Worm (Caenorhabditis elegans) whole organism, L4 larva: ENCODE data around the gene dsb-3.

Experiments used
- F26F4.8 ChIP-seq: fragments of 200-800 bp; sonication (Bioruptor generic); conservative IDR thresholded peaks from 2 replicates; pipeline ENCODE4 v1.3.6; 2022; ENCODE audit warnings: missing genetic modification characterization, missing compliant biosample characterization
- R02D3.7 ChIP-seq: fragments of 150-350 bp; sonication (generic microtip); optimal IDR thresholded peaks from 3 replicates; lab custom pipeline; 2014; ENCODE audit warnings: missing biosample characterization, missing genetic modification characterization
- T20F7.1 ChIP-seq: fragments of 200-800 bp; sonication (Bioruptor generic); optimal IDR thresholded peaks from 2 replicates; lab custom pipeline; 2018; ENCODE audit warnings: mild to moderate bottlenecking, missing genetic modification characterization, missing compliant biosample characterization
- Y75B8A.6 ChIP-seq: fragments of 200-800 bp; sonication (Bioruptor generic); IDR thresholded peaks from 2 replicates; pipeline ENCODE4 v1.3.6; 2022; ENCODE audit warnings: missing genetic modification reagents, missing genetic modification characterization, missing compliant biosample characterization
- ZK337.2 ChIP-seq: fragments of 200-800 bp; sonication (Bioruptor generic); IDR thresholded peaks from 2 replicates; pipeline ENCODE4 v1.3.6; 2022; ENCODE audit warnings: missing genetic modification reagents, missing genetic modification characterization, missing compliant biosample characterization
- ZK546.5 ChIP-seq, 2 experiments: sonication (generic microtip); optimal IDR thresholded peaks; 2 replicates each; lab custom pipeline; 2017; ENCODE audit warnings: missing biosample characterization in 2 of 2, missing genetic modification characterization in 2 of 2
- aha-1 ChIP-seq: fragments of 150-350 bp; peaks from one replicate; lab custom pipeline; 2014; ENCODE audit warnings: missing biosample characterization, missing genetic modification characterization
- aly-2 ChIP-seq: sonication (generic microtip); optimal IDR thresholded peaks from 2 replicates; lab custom pipeline; 2018; ENCODE audit warnings: missing biosample characterization, missing genetic modification characterization
- arid-1 ChIP-seq: fragments of 200-800 bp; sonication (Bioruptor generic); conservative IDR thresholded peaks from 2 replicates; pipeline ENCODE4 v1.3.6; 2022; ENCODE audit warnings: missing genetic modification reagents, missing genetic modification characterization, missing compliant biosample characterization
- ceh-32 ChIP-seq: sonication (generic microtip); optimal IDR thresholded peaks from 2 replicates; lab custom pipeline; 2016; ENCODE audit warnings: mild to moderate bottlenecking, missing genetic modification characterization, missing compliant biosample characterization; ENCODE audit not compliant: poor library complexity
- ceh-62 ChIP-seq: sonication (generic microtip); optimal IDR thresholded peaks from 2 replicates; lab custom pipeline; 2017; ENCODE audit warnings: missing biosample characterization, missing genetic modification characterization
- ceh-82 ChIP-seq: sonication (generic microtip); optimal IDR thresholded peaks from 2 replicates; lab custom pipeline; 2017; ENCODE audit warnings: missing biosample characterization, missing genetic modification characterization
- ces-1 ChIP-seq: fragments of 150-350 bp; sonication (generic microtip); optimal IDR thresholded peaks from 4 replicates; lab custom pipeline; 2014; ENCODE audit warnings: missing biosample characterization, missing genetic modification reagents, missing genetic modification characterization
- cey-2 ChIP-seq: sonication (generic microtip); optimal IDR thresholded peaks from 3 replicates; lab custom pipeline; 2017; ENCODE audit warnings: missing genetic modification characterization, mild to moderate bottlenecking, missing compliant biosample characterization, antibody characterized with exemption, borderline replicate concordance; ENCODE audit not compliant: insufficient read depth
- ctbp-1 ChIP-seq: fragments of 200-800 bp; sonication (Bioruptor generic); IDR thresholded peaks from 2 replicates; pipeline ENCODE4 v1.3.6; 2022; ENCODE audit warnings: missing genetic modification reagents, missing genetic modification characterization, missing compliant biosample characterization
- daf-12 ChIP-seq: fragments of 150-350 bp; optimal IDR thresholded peaks from 2 replicates; lab custom pipeline; 2014; ENCODE audit warnings: missing biosample characterization, missing genetic modification reagents, missing genetic modification characterization
- daf-19 ChIP-seq: fragments of 200-800 bp; sonication (Bioruptor generic); conservative IDR thresholded peaks from 2 replicates; pipeline ENCODE4 v1.3.6; 2022; ENCODE audit warnings: missing genetic modification characterization, missing compliant biosample characterization
- dve-1 ChIP-seq: sonication (generic microtip); optimal IDR thresholded peaks from 2 replicates; lab custom pipeline; 2017; ENCODE audit warnings: antibody characterized with exemption, mild to moderate bottlenecking, missing genetic modification characterization, missing compliant biosample characterization; ENCODE audit not compliant: insufficient read depth
- egl-27 ChIP-seq: sonication (generic microtip); optimal IDR thresholded peaks from 3 replicates; lab custom pipeline; 2017; ENCODE audit warnings: missing biosample characterization, missing genetic modification reagents, missing genetic modification characterization
- fkh-10 ChIP-seq: fragments of 150-350 bp; optimal IDR thresholded peaks from 2 replicates; lab custom pipeline; 2014; ENCODE audit warnings: missing biosample characterization, missing genetic modification reagents, missing genetic modification characterization
- gei-8 ChIP-seq: fragments of 200-800 bp; sonication (Bioruptor generic); optimal IDR thresholded peaks from 2 replicates; lab custom pipeline; 2018; ENCODE audit warnings: mild to moderate bottlenecking, missing genetic modification characterization, missing compliant biosample characterization
- hif-1 ChIP-seq, 2 experiments: sonication (generic microtip); optimal IDR thresholded peaks; 2 replicates each; lab custom pipeline; 2016 to 2017; ENCODE audit warnings: missing compliant biosample characterization in 2 of 2, missing genetic modification characterization in 2 of 2, missing genetic modification reagents in 2 of 2, missing genotype in 2 of 2, mild to moderate bottlenecking in 1 of 2
- hlh-11 ChIP-seq: fragments of 200-800 bp; sonication (Bioruptor generic); optimal IDR thresholded peaks from 2 replicates; lab custom pipeline; 2018; ENCODE audit warnings: mild to moderate bottlenecking, missing genetic modification characterization, missing compliant biosample characterization
- hlh-30 ChIP-seq: sonication (generic microtip); optimal IDR thresholded peaks from 2 replicates; lab custom pipeline; 2017; ENCODE audit warnings: antibody characterized with exemption, mild to moderate bottlenecking, missing genetic modification characterization, missing compliant biosample characterization; ENCODE audit not compliant: insufficient read depth
- lin-1 ChIP-seq: fragments of 200-800 bp; sonication (Bioruptor generic); IDR thresholded peaks from 2 replicates; pipeline ENCODE4 v1.3.6; 2022; ENCODE audit warnings: missing genetic modification reagents, missing genetic modification characterization, missing compliant biosample characterization
- lin-13 ChIP-seq: fragments of 150-350 bp; optimal IDR thresholded peaks from 2 replicates; lab custom pipeline; 2014; ENCODE audit warnings: missing biosample characterization, missing genetic modification reagents, missing genetic modification characterization
- lin-39 ChIP-seq: fragments of 150-350 bp; optimal IDR thresholded peaks from 2 replicates; lab custom pipeline; 2014; ENCODE audit warnings: missing biosample characterization, missing genetic modification reagents, missing genetic modification characterization
- lsy-2 ChIP-seq, 2 experiments: fragments of 150-350 bp in 1 of 2; sonication (generic microtip) in 1 of 2; optimal IDR thresholded peaks; 2 replicates each; lab custom pipeline; 2014 to 2017; ENCODE audit warnings: missing biosample characterization in 2 of 2, missing genetic modification characterization in 2 of 2
- madf-5 ChIP-seq, 2 experiments: fragments of 200-800 bp; sonication (Bioruptor generic); IDR thresholded peaks; 2 replicates each; pipeline ENCODE4 v1.3.6; 2022; ENCODE audit warnings: missing compliant biosample characterization in 2 of 2, missing genetic modification characterization in 2 of 2
- madf-9 ChIP-seq: fragments of 200-800 bp; sonication (Bioruptor generic); conservative IDR thresholded peaks from 2 replicates; pipeline ENCODE4 v1.3.6; 2022; ENCODE audit warnings: missing genetic modification reagents, missing genetic modification characterization, missing compliant biosample characterization
- mdl-1 ChIP-seq, 2 experiments: fragments of 150-350 bp in 1 of 2; sonication (generic microtip) in 1 of 2; optimal IDR thresholded peaks; 2 replicates each; lab custom pipeline; 2014 to 2017; ENCODE audit warnings: missing biosample characterization in 2 of 2, missing genetic modification characterization in 2 of 2
- mep-1 ChIP-seq: fragments of 150-350 bp; sonication (generic microtip); optimal IDR thresholded peaks from 3 replicates; lab custom pipeline; 2014; ENCODE audit warnings: missing biosample characterization, missing genetic modification characterization
- nhr-10 ChIP-seq: fragments of 150-350 bp; optimal IDR thresholded peaks from 2 replicates; lab custom pipeline; 2014; ENCODE audit warnings: missing biosample characterization, missing genetic modification characterization
- nhr-102 ChIP-seq: sonication (generic microtip); optimal IDR thresholded peaks from 2 replicates; lab custom pipeline; 2016; ENCODE audit warnings: mild to moderate bottlenecking, missing genetic modification characterization, moderate library complexity, missing compliant biosample characterization
- nhr-111 ChIP-seq: fragments of 200-800 bp; sonication (Bioruptor generic); optimal IDR thresholded peaks from 2 replicates; lab custom pipeline; 2018; ENCODE audit warnings: mild to moderate bottlenecking, missing genetic modification characterization, missing compliant biosample characterization
- nhr-25 ChIP-seq: sonication (generic microtip); optimal IDR thresholded peaks from 2 replicates; lab custom pipeline; 2017; ENCODE audit warnings: missing genetic modification characterization, mild to moderate bottlenecking, missing compliant biosample characterization, antibody characterized with exemption, moderate library complexity, borderline replicate concordance; ENCODE audit not compliant: insufficient read depth
- nhr-42 ChIP-seq: fragments of 200-800 bp; sonication (Bioruptor generic); IDR thresholded peaks from 2 replicates; pipeline ENCODE4 v1.3.6; 2022; ENCODE audit warnings: missing genetic modification characterization, missing compliant biosample characterization
- nhr-6 ChIP-seq: fragments of 150-350 bp; optimal IDR thresholded peaks from 2 replicates; lab custom pipeline; 2014; ENCODE audit warnings: missing biosample characterization, missing genetic modification characterization
- nhr-76 ChIP-seq: fragments of 150-350 bp; optimal IDR thresholded peaks from 2 replicates; lab custom pipeline; 2014; ENCODE audit warnings: missing biosample characterization, missing genetic modification characterization
- pha-4 ChIP-seq, 2 experiments: fragments of 150-350 bp in 1 of 2; fragments of 200-800 bp in 1 of 2; sonication (Bioruptor generic) in 1 of 2; IDR thresholded peaks in 1 of 2; optimal IDR thresholded peaks in 1 of 2; 2 replicates each; pipeline versions ENCODE4 v1.3.6 to Lab custom; 2014 to 2022; ENCODE audit warnings: missing genetic modification characterization in 2 of 2, missing genetic modification reagents in 2 of 2, missing biosample characterization in 1 of 2, missing compliant biosample characterization in 1 of 2
- rbr-2 ChIP-seq: sonication (generic microtip); optimal IDR thresholded peaks from 2 replicates; lab custom pipeline; 2016; ENCODE audit warnings: missing genotype, missing genetic modification characterization, missing compliant biosample characterization
- saeg-2 ChIP-seq: fragments of 200-800 bp; sonication (Bioruptor generic); IDR thresholded peaks from 2 replicates; pipeline ENCODE4 v1.3.6; 2022; ENCODE audit warnings: missing genetic modification reagents, missing genetic modification characterization, missing compliant biosample characterization
- skn-1 ChIP-seq: fragments of 150-350 bp; optimal IDR thresholded peaks from 2 replicates; lab custom pipeline; 2014; ENCODE audit warnings: missing biosample characterization, missing genetic modification characterization
- spr-3 ChIP-seq: fragments of 200-800 bp; sonication (Bioruptor generic); optimal IDR thresholded peaks from 2 replicates; lab custom pipeline; 2018; ENCODE audit warnings: mild to moderate bottlenecking, missing genetic modification characterization, missing compliant biosample characterization
- tra-1 ChIP-seq: fragments of 200-800 bp; sonication (Bioruptor generic); IDR thresholded peaks from 2 replicates; pipeline ENCODE4 v1.3.6; 2022; ENCODE audit warnings: missing genetic modification reagents, missing genetic modification characterization, missing compliant biosample characterization
- unc-62 ChIP-seq, 3 experiments: fragments of 150-350 bp in 1 of 3; sonication (generic microtip); optimal IDR thresholded peaks in 2 of 3; peaks in 1 of 3; 1 replicate in 1 of 3; 2 replicates in 2 of 3; lab custom pipeline; 2014 to 2017; ENCODE audit warnings: missing biosample characterization in 3 of 3, missing genetic modification characterization in 3 of 3, missing genetic modification reagents in 3 of 3, missing genotype in 1 of 3
- vab-7 ChIP-seq: fragments of 200-800 bp; sonication (Bioruptor generic); IDR thresholded peaks from 2 replicates; pipeline ENCODE4 v1.3.6; 2022; ENCODE audit warnings: missing genetic modification reagents, missing genetic modification characterization, missing compliant biosample characterization
- zip-11 ChIP-seq: fragments of 200-800 bp; sonication (Bioruptor generic); IDR thresholded peaks from 2 replicates; pipeline ENCODE4 v1.3.6; 2022; ENCODE audit warnings: missing genetic modification characterization, missing compliant biosample characterization

Gene dsb-3

ce11 chrIV:7710824-7711223 is 48.6 kb downstream of the dsb-3 start, which contains the start of gene nhr-8 (continued):
- TF ChIP-seq pha-4 (GFP tag; IDR thresholded peaks at IDR 0.05; lab: Robert Waterston, UW): no peak
- no peak for TF ChIP-seq pha-4 (tag; optimal IDR thresholded peaks at IDR 0.05; lab: Kevin White, UChicago)
- no peak for TF ChIP-seq mdl-1 (tag; optimal IDR thresholded peaks at IDR 0.05; lab: Kevin White, UChicago)
- peak; percentile 67 for TF ChIP-seq lin-1
- TF ChIP-seq mep-1 (tag; lab: Kevin White, UChicago): peak; percentile 54
- no peak for TF ChIP-seq zip-11 (GFP tag; lab: Robert Waterston, UW)
- TF ChIP-seq nhr-25 (tag; lab: Kevin White, UChicago): no peak
- no peak for TF ChIP-seq daf-12 (tag; lab: Kevin White, UChicago)
- TF ChIP-seq hlh-11 (tag; lab: Kevin White, UChicago): peak; percentile 87

ce11 chrIV:7709701-7710100 is 49.7 kb downstream of the dsb-3 start, which contains the start of the genes mrpl-1, emc-6 and mrps-24:
TSS of gene mrpl-1 (minus strand) at chrIV:7709701.
TSS of gene emc-6 (minus strand) at chrIV:7709736.
TSS of gene mrps-24 (plus strand) at chrIV:7710045.
- TF ChIP-seq arid-1 (no peak), nhr-76 (tag; lab: Kevin White, UChicago) (no peak), hif-1 (tag; optimal IDR thresholded peaks at IDR 0.05; lab: Kevin White, UChicago) (no peak), hlh-30 (tag; lab: Kevin White, UChicago) (peak; percentile 24), madf-9 (GFP tag; lab: Robert Waterston, UW) (no peak), rbr-2 (tag; lab: Kevin White, UChicago) (peak; percentile 38), R02D3.7 (tag; lab: Kevin White, UChicago) (no peak), daf-19 (no peak), ceh-82 (tag; lab: Kevin White, UChicago) (no peak), madf-5 (GFP tag; IDR thresholded peaks at IDR 0.05; lab: Robert Waterston, UW) (no peak), nhr-102 (tag; lab: Kevin White, UChicago) (peak; percentile 37), ZK546.5 (tag; optimal IDR thresholded peaks at IDR 0.05; lab: Kevin White, UChicago) (no peak), aha-1 (tag; lab: Kevin White, UChicago) (no peak), lin-39 (tag; lab: Kevin White, UChicago) (no peak), nhr-42 (GFP tag; lab: Robert Waterston, UW) (no peak), gei-8 (no peak), nhr-6 (tag; lab: Kevin White, UChicago) (no peak), ZK337.2 (GFP tag; lab: Robert Waterston, UW) (no peak), aly-2 (tag; lab: Kevin White, UChicago) (no peak), ceh-32 (no peak), nhr-111 (no peak), ces-1 (peak; percentile 1), skn-1 (tag; lab: Kevin White, UChicago) (no peak), ceh-62 (tag; lab: Kevin White, UChicago) (no peak), T20F7.1 (peak; percentile 78), tra-1 (GFP tag; lab: Robert Waterston, UW) (no peak), egl-27 (tag; lab: Kevin White, UChicago) (no peak), vab-7 (GFP tag; lab: Robert Waterston, UW) (no peak), nhr-10 (tag; lab: Kevin White, UChicago) (no peak), daf-12 (tag; lab: Kevin White, UChicago) (no peak), dve-1 (tag; lab: Kevin White, UChicago) (peak; percentile 44), cey-2 (no peak), lsy-2 (tag; optimal IDR thresholded peaks at IDR 0.05; lab: Kevin White, UChicago) (peak in 1 of 2 experiments; percentile 84), unc-62 (GFP tag; optimal IDR thresholded peaks at IDR 0.05 in 1 of 2; lab: Kevin White, UChicago) (no peak), unc-62 (tag; optimal IDR thresholded peaks at IDR 0.05; lab: Kevin White, UChicago) (no peak), ctbp-1 (no peak), Y75B8A.6 (GFP tag; lab: Robert Waterston, UW) (no peak), saeg-2 (GFP tag; lab: Robert Waterston, UW) (no peak), spr-3 (GFP tag; lab: Kevin White, UChicago) (no peak), lin-13 (no peak), fkh-10 (no peak), F26F4.8 (GFP tag; lab: Robert Waterston, UW) (no peak)
